Worm (Caenorhabditis elegans) whole organism, L4 larva: Measurements from ENCODE around the gene Y38F2AR.10.
A peak's percentile ranks its signal among the peaks of the same experiment; 100 is the strongest.

ENCODE experiments used
- F37D6.2 ChIP-seq: sonication (generic microtip); optimal IDR thresholded peaks from 2 replicates; lab custom pipeline; 2016; ENCODE audit warnings: mild to moderate bottlenecking, missing genetic modification characterization, missing compliant biosample characterization
- F44E2.7 ChIP-seq: fragments of 200-800 bp; sonication (Bioruptor generic); IDR thresholded peaks from 2 replicates; pipeline ENCODE4 v2.1.2; 2022; ENCODE audit warnings: missing genetic modification characterization, missing compliant biosample characterization
- F49E8.2 ChIP-seq: sonication (generic microtip); optimal IDR thresholded peaks from 2 replicates; lab custom pipeline; 2016; ENCODE audit warnings: missing compliant biosample characterization, mild to moderate bottlenecking, missing genetic modification characterization, borderline replicate concordance
- T26A8.4 ChIP-seq: fragments of 200-800 bp; sonication (Bioruptor generic); IDR thresholded peaks from 2 replicates; pipeline ENCODE4 v1.3.6; 2022; ENCODE audit warnings: missing genetic modification characterization, missing compliant biosample characterization
- Y105C5A.15 ChIP-seq: fragments of 200-800 bp; sonication (Bioruptor generic); IDR thresholded peaks from 2 replicates; pipeline ENCODE4 v1.3.6; 2022; ENCODE audit warnings: missing genetic modification characterization, missing compliant biosample characterization
- ZK546.5 ChIP-seq, 2 experiments: sonication (generic microtip); optimal IDR thresholded peaks; 2 replicates each; lab custom pipeline; 2017; ENCODE audit warnings: missing biosample characterization in 2 of 2, missing genetic modification characterization in 2 of 2
- aha-1 ChIP-seq: fragments of 150-350 bp; peaks from one replicate; lab custom pipeline; 2014; ENCODE audit warnings: missing biosample characterization, missing genetic modification characterization
- ceh-20 ChIP-seq: fragments of 200-800 bp; sonication (Bioruptor generic); IDR thresholded peaks from 2 replicates; pipeline ENCODE4 v1.3.6; 2022; ENCODE audit warnings: missing genetic modification reagents, missing genetic modification characterization, missing compliant biosample characterization
- ceh-28 ChIP-seq: fragments of 150-350 bp; optimal IDR thresholded peaks from 2 replicates; lab custom pipeline; 2014; ENCODE audit warnings: missing biosample characterization, missing genetic modification reagents, missing genetic modification characterization
- ceh-32 ChIP-seq: sonication (generic microtip); optimal IDR thresholded peaks from 2 replicates; lab custom pipeline; 2016; ENCODE audit warnings: mild to moderate bottlenecking, missing genetic modification characterization, missing compliant biosample characterization; ENCODE audit not compliant: poor library complexity
- ceh-82 ChIP-seq: sonication (generic microtip); optimal IDR thresholded peaks from 2 replicates; lab custom pipeline; 2017; ENCODE audit warnings: missing biosample characterization, missing genetic modification characterization
- ces-1 ChIP-seq: fragments of 150-350 bp; sonication (generic microtip); optimal IDR thresholded peaks from 4 replicates; lab custom pipeline; 2014; ENCODE audit warnings: missing biosample characterization, missing genetic modification reagents, missing genetic modification characterization
- ctbp-1 ChIP-seq: fragments of 200-800 bp; sonication (Bioruptor generic); IDR thresholded peaks from 2 replicates; pipeline ENCODE4 v1.3.6; 2022; ENCODE audit warnings: missing genetic modification reagents, missing genetic modification characterization, missing compliant biosample characterization
- daf-12 ChIP-seq: fragments of 150-350 bp; optimal IDR thresholded peaks from 2 replicates; lab custom pipeline; 2014; ENCODE audit warnings: missing biosample characterization, missing genetic modification reagents, missing genetic modification characterization
- daf-16 ChIP-seq, 3 experiments: sonication (generic microtip); optimal IDR thresholded peaks; 2 replicates each; lab custom pipeline; 2016 to 2017; ENCODE audit warnings: missing genetic modification characterization in 3 of 3, missing genetic modification reagents in 3 of 3, mild to moderate bottlenecking in 2 of 3, missing compliant biosample characterization in 2 of 3, missing biosample characterization in 1 of 3, moderate library complexity in 1 of 3
- daf-19 ChIP-seq: fragments of 200-800 bp; sonication (Bioruptor generic); conservative IDR thresholded peaks from 2 replicates; pipeline ENCODE4 v1.3.6; 2022; ENCODE audit warnings: missing genetic modification characterization, missing compliant biosample characterization
- daf-8 ChIP-seq: fragments of 200-800 bp; sonication (Bioruptor generic); IDR thresholded peaks from 2 replicates; pipeline ENCODE4 v1.3.6; 2022; ENCODE audit warnings: missing genetic modification characterization, missing compliant biosample characterization
- dmd-9 ChIP-seq: fragments of 200-800 bp; sonication (Bioruptor generic); IDR thresholded peaks from 2 replicates; pipeline ENCODE4 v1.3.6; 2022; ENCODE audit warnings: missing genetic modification reagents, missing genetic modification characterization, missing compliant biosample characterization
- dve-1 ChIP-seq: sonication (generic microtip); optimal IDR thresholded peaks from 2 replicates; lab custom pipeline; 2017; ENCODE audit warnings: antibody characterized with exemption, mild to moderate bottlenecking, missing genetic modification characterization, missing compliant biosample characterization; ENCODE audit not compliant: insufficient read depth
- gei-8 ChIP-seq: fragments of 200-800 bp; sonication (Bioruptor generic); optimal IDR thresholded peaks from 2 replicates; lab custom pipeline; 2018; ENCODE audit warnings: mild to moderate bottlenecking, missing genetic modification characterization, missing compliant biosample characterization
- hlh-11 ChIP-seq: fragments of 200-800 bp; sonication (Bioruptor generic); optimal IDR thresholded peaks from 2 replicates; lab custom pipeline; 2018; ENCODE audit warnings: mild to moderate bottlenecking, missing genetic modification characterization, missing compliant biosample characterization
- hmg-1.1 ChIP-seq: fragments of 200-800 bp; sonication (Bioruptor generic); IDR thresholded peaks from 2 replicates; pipeline ENCODE4 v1.3.6; 2022; ENCODE audit warnings: missing genetic modification reagents, missing genetic modification characterization, missing compliant biosample characterization
- jun-1 ChIP-seq: fragments of 150-350 bp; optimal IDR thresholded peaks from 2 replicates; lab custom pipeline; 2014; ENCODE audit warnings: missing biosample characterization, missing genetic modification reagents, missing genetic modification characterization
- lim-7 ChIP-seq: fragments of 200-800 bp; sonication (Bioruptor generic); IDR thresholded peaks from 2 replicates; pipeline ENCODE4 v1.3.6; 2022; ENCODE audit warnings: missing genetic modification characterization, missing compliant biosample characterization
- lin-1 ChIP-seq: fragments of 200-800 bp; sonication (Bioruptor generic); IDR thresholded peaks from 2 replicates; pipeline ENCODE4 v1.3.6; 2022; ENCODE audit warnings: missing genetic modification reagents, missing genetic modification characterization, missing compliant biosample characterization
- lin-29 ChIP-seq: fragments of 200-800 bp; sonication (Bioruptor generic); IDR thresholded peaks from 2 replicates; pipeline ENCODE4 v1.3.6; 2022; ENCODE audit warnings: missing genetic modification reagents, missing genetic modification characterization, missing compliant biosample characterization
- lin-38 ChIP-seq: fragments of 200-800 bp; sonication (Bioruptor generic); IDR thresholded peaks from 2 replicates; pipeline ENCODE4 v1.3.6; 2022; ENCODE audit warnings: missing genetic modification reagents, missing genetic modification characterization, missing compliant biosample characterization
- madf-5 ChIP-seq, 2 experiments: fragments of 200-800 bp; sonication (Bioruptor generic); IDR thresholded peaks; 2 replicates each; pipeline ENCODE4 v1.3.6; 2022; ENCODE audit warnings: missing compliant biosample characterization in 2 of 2, missing genetic modification characterization in 2 of 2
- nhr-10 ChIP-seq: fragments of 150-350 bp; optimal IDR thresholded peaks from 2 replicates; lab custom pipeline; 2014; ENCODE audit warnings: missing biosample characterization, missing genetic modification characterization
- nhr-102 ChIP-seq: sonication (generic microtip); optimal IDR thresholded peaks from 2 replicates; lab custom pipeline; 2016; ENCODE audit warnings: mild to moderate bottlenecking, missing genetic modification characterization, moderate library complexity, missing compliant biosample characterization
- nhr-111 ChIP-seq: fragments of 200-800 bp; sonication (Bioruptor generic); optimal IDR thresholded peaks from 2 replicates; lab custom pipeline; 2018; ENCODE audit warnings: mild to moderate bottlenecking, missing genetic modification characterization, missing compliant biosample characterization
- nhr-25 ChIP-seq: sonication (generic microtip); optimal IDR thresholded peaks from 2 replicates; lab custom pipeline; 2017; ENCODE audit warnings: missing genetic modification characterization, mild to moderate bottlenecking, missing compliant biosample characterization, antibody characterized with exemption, moderate library complexity, borderline replicate concordance; ENCODE audit not compliant: insufficient read depth
- nhr-28 ChIP-seq: fragments of 150-350 bp; optimal IDR thresholded peaks from 2 replicates; lab custom pipeline; 2014; ENCODE audit warnings: missing biosample characterization, missing genetic modification characterization
- nhr-42 ChIP-seq: fragments of 200-800 bp; sonication (Bioruptor generic); IDR thresholded peaks from 2 replicates; pipeline ENCODE4 v1.3.6; 2022; ENCODE audit warnings: missing genetic modification characterization, missing compliant biosample characterization
- nhr-6 ChIP-seq: fragments of 150-350 bp; optimal IDR thresholded peaks from 2 replicates; lab custom pipeline; 2014; ENCODE audit warnings: missing biosample characterization, missing genetic modification characterization
- nhr-77 ChIP-seq: fragments of 150-350 bp; optimal IDR thresholded peaks from 2 replicates; lab custom pipeline; 2014; ENCODE audit warnings: missing biosample characterization, missing genetic modification characterization
- pqm-1 ChIP-seq: sonication (generic microtip); optimal IDR thresholded peaks from 2 replicates; lab custom pipeline; 2017; ENCODE audit warnings: missing biosample characterization, missing genetic modification characterization
- sdz-12 ChIP-seq: fragments of 200-800 bp; sonication (Bioruptor generic); optimal IDR thresholded peaks from 2 replicates; lab custom pipeline; 2018; ENCODE audit warnings: mild to moderate bottlenecking, missing genetic modification characterization, missing compliant biosample characterization
- skn-1 ChIP-seq: fragments of 150-350 bp; optimal IDR thresholded peaks from 2 replicates; lab custom pipeline; 2014; ENCODE audit warnings: missing biosample characterization, missing genetic modification characterization
- spr-1 ChIP-seq: sonication (generic microtip); optimal IDR thresholded peaks from 2 replicates; lab custom pipeline; 2016; ENCODE audit warnings: mild to moderate bottlenecking, missing genetic modification characterization, missing compliant biosample characterization
- spr-3 ChIP-seq: fragments of 200-800 bp; sonication (Bioruptor generic); optimal IDR thresholded peaks from 2 replicates; lab custom pipeline; 2018; ENCODE audit warnings: mild to moderate bottlenecking, missing genetic modification characterization, missing compliant biosample characterization
- unc-62 ChIP-seq, 3 experiments: fragments of 150-350 bp in 1 of 3; sonication (generic microtip); optimal IDR thresholded peaks in 2 of 3; peaks in 1 of 3; 1 replicate in 1 of 3; 2 replicates in 2 of 3; lab custom pipeline; 2014 to 2017; ENCODE audit warnings: missing biosample characterization in 3 of 3, missing genetic modification characterization in 3 of 3, missing genetic modification reagents in 3 of 3, missing genotype in 1 of 3
- zag-1 ChIP-seq: fragments of 150-350 bp; optimal IDR thresholded peaks from 2 replicates; lab custom pipeline; 2014; ENCODE audit warnings: missing biosample characterization, missing genetic modification characterization
- zfp-3 ChIP-seq: fragments of 200-800 bp; sonication (Bioruptor generic); conservative IDR thresholded peaks from 2 replicates; pipeline ENCODE4 v1.3.6; 2022; ENCODE audit warnings: missing genetic modification reagents, missing genetic modification characterization, missing compliant biosample characterization
- zip-2 ChIP-seq: fragments of 150-350 bp; optimal IDR thresholded peaks from 2 replicates; lab custom pipeline; 2014; ENCODE audit warnings: missing biosample characterization, missing genetic modification characterization
- ztf-7 ChIP-seq: fragments of 150-350 bp; optimal IDR thresholded peaks from 2 replicates; lab custom pipeline; 2014; ENCODE audit warnings: missing biosample characterization, missing genetic modification characterization

Gene Y38F2AR.10

DNA sequence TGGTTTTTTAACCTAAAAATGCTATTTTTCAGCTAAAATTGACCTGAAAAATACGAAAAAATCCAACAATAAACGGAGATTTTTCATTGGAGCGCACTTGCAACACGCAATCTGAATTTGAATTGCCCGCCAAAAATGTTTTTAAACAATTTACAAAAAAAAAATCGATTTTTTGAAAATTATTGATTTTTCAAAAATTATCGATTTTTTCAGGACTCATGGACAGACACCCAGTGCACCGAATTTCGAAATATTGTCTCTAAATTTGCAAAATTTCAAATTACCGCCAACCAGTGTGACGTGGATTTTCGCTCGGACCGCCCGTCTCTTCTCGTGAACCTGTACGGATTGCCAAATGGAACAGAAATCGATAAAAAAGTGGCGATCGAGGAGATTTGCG is 7.5 kb downstream of the Y38F2AR.10 start:
- TF ChIP-seq ceh-28 (tag; lab: Kevin White, UChicago) (peak; percentile 84), nhr-102 (tag; lab: Kevin White, UChicago) (no peak)

DNA sequence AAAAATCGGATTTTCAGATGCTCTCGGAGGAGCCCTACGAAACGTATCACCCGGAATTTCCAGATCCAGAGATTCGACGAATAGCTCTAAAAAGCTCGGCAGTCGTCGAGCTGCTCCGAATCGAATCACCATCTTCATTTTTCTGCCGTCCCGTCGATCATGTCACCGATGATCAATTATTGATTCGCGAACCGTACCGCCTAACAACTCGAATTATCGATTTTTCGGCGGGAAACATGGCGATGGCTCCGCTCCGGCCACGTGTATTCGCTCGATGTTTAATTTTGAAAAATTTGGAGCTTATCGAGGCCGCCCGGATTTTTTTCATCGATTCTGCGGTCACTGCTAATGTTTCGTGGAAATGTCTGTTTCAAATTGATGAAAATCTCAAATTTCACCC is 8.5 kb downstream of the Y38F2AR.10 start, which contains the start of gene eri-5:
eri-5 (plus strand) TSS at position 18 of the 400 bp plus-strand sequence.
- TF ChIP-seq gei-8 (GFP tag; lab: Kevin White, UChicago): no peak
- no peak for TF ChIP-seq F44E2.7 (GFP tag; lab: Robert Waterston, UW)
- TF ChIP-seq aha-1 (tag; lab: Kevin White, UChicago): peak; percentile 86
- 0 out of 2 replicates have a peak, but pooled peaks have one; percentile 4 for TF ChIP-seq lin-29 (GFP tag; lab: Robert Waterston, UW)
- no peak for TF ChIP-seq hlh-11 (tag; lab: Kevin White, UChicago)
- TF ChIP-seq skn-1 (tag; lab: Kevin White, UChicago): no peak
- no peak for TF ChIP-seq zfp-3
- TF ChIP-seq daf-8 (GFP tag; lab: Robert Waterston, UW): no peak
- TF ChIP-seq lin-38 (GFP tag; lab: Robert Waterston, UW): no peak
- TF ChIP-seq spr-1 (tag; lab: Kevin White, UChicago): no peak
- TF ChIP-seq daf-19 (GFP tag; lab: Robert Waterston, UW): no peak
- no peak for TF ChIP-seq ceh-32 (tag; lab: Kevin White, UChicago)
- TF ChIP-seq hmg-1.1 (GFP tag; lab: Robert Waterston, UW): no peak
- no peak for TF ChIP-seq F49E8.2 (tag; lab: Kevin White, UChicago)
- no peak for TF ChIP-seq ZK546.5 (tag; optimal IDR thresholded peaks at IDR 0.05; lab: Kevin White, UChicago)
- TF ChIP-seq ctbp-1 (GFP tag; lab: Robert Waterston, UW): no peak
- peak; percentile 32 for TF ChIP-seq ceh-28 (tag; lab: Kevin White, UChicago)
- no peak for TF ChIP-seq nhr-42 (GFP tag; lab: Robert Waterston, UW)
- no peak for TF ChIP-seq zip-2 (tag; lab: Kevin White, UChicago)

ce11 chrIV:2390251-2390672 is 9.1 kb downstream of the Y38F2AR.10 start:
- TF ChIP-seq F37D6.2 (no peak), daf-12 (tag; lab: Kevin White, UChicago) (no peak), lin-1 (peak; percentile 36; the same call in 1 of the 2 replicates), skn-1 (tag; lab: Kevin White, UChicago) (no peak), zfp-3 (peak; percentile 76; the same call in 1 of the 2 replicates), zag-1 (tag; lab: Kevin White, UChicago) (no peak), daf-16 (GFP tag; optimal IDR thresholded peaks at IDR 0.05; lab: Kevin White, UChicago) (peak in 1 of 2 experiments; percentile 22), daf-16 (tag; optimal IDR thresholded peaks at IDR 0.05; lab: Kevin White, UChicago) (no peak), nhr-28 (tag; lab: Kevin White, UChicago) (no peak), hlh-11 (tag; lab: Kevin White, UChicago) (peak; percentile 55), dve-1 (peak; percentile 54), zip-2 (tag; lab: Kevin White, UChicago) (no peak), Y105C5A.15 (no peak), dmd-9 (GFP tag; lab: Robert Waterston, UW) (no peak), sdz-12 (GFP tag; lab: Kevin White, UChicago) (peak; percentile 58), unc-62 (GFP tag; optimal IDR thresholded peaks at IDR 0.05 in 1 of 2; lab: Kevin White, UChicago) (peak in 1 of 2 experiments; percentile 69), unc-62 (tag; optimal IDR thresholded peaks at IDR 0.05; lab: Kevin White, UChicago) (no peak), T26A8.4 (GFP tag; lab: Robert Waterston, UW) (peak; percentile 76), pqm-1 (tag; lab: Kevin White, UChicago) (peak; percentile 7), ceh-82 (tag; lab: Kevin White, UChicago) (no peak), spr-3 (no peak), jun-1 (tag; lab: Kevin White, UChicago) (no peak), ces-1 (no peak), ztf-7 (tag; lab: Kevin White, UChicago) (no peak), nhr-42 (GFP tag; lab: Robert Waterston, UW) (peak; percentile 69), nhr-10 (tag; lab: Kevin White, UChicago) (no peak), nhr-6 (tag; lab: Kevin White, UChicago) (no peak), ZK546.5 (tag; optimal IDR thresholded peaks at IDR 0.05; lab: Kevin White, UChicago) (no peak), ceh-20 (GFP tag; lab: Robert Waterston, UW) (no peak), nhr-111 (GFP tag; lab: Kevin White, UChicago) (no peak), madf-5 (GFP tag; IDR thresholded peaks at IDR 0.05; lab: Robert Waterston, UW) (0 out of 4 replicates have a peak, but pooled peaks of 1 of the 2 experiments have one; percentile 37), nhr-25 (tag; lab: Kevin White, UChicago) (no peak), lim-7 (GFP tag; lab: Robert Waterston, UW) (no peak), nhr-77 (tag; lab: Kevin White, UChicago) (peak; percentile 15)
